Fruit fly (Drosophila melanogaster): ENCODE data around the gene CG3704.

dm6 chrX:932859-933258, 7.7 kb downstream of the CG3704 start:
- TF ChIP-seq Dll (optimal IDR thresholded peaks at IDR 0.05) (no peak), pan (optimal IDR thresholded peaks at IDR 0.05) (no peak), CG8478 (optimal IDR thresholded peaks at IDR 0.05) (no peak), usp (GFP tag; optimal IDR thresholded peaks at IDR 0.05) (no peak)
